Fruit fly (Drosophila melanogaster) whole organism, embryonic: ENCODE results near the gene CG32206.
A peak's percentile ranks its signal among the peaks of the same experiment; 100 is the strongest.

Source experiments
- B-H1 ChIP-seq: fragments of 200-800 bp; sonication (Bioruptor generic); IDR thresholded peaks from 3 replicates; pipeline ENCODE4 v1.3.6; 2022; ENCODE audit warnings: missing biosample characterization, missing genetic modification characterization
- CG10366 ChIP-seq: fragments of 200-800 bp; sonication (Bioruptor generic); IDR thresholded peaks from 2 replicates; pipeline ENCODE4 v1.3.6; 2022; ENCODE audit warnings: missing biosample characterization, missing genetic modification characterization
- CG10431 ChIP-seq: fragments of 200-800 bp; sonication (Bioruptor generic); optimal IDR thresholded peaks from 3 replicates; lab custom pipeline; 2018; ENCODE audit warnings: missing biosample characterization, mild to moderate bottlenecking, missing genetic modification characterization
- CG10979 ChIP-seq: fragments of 200-800 bp; sonication (Bioruptor generic); optimal IDR thresholded peaks from 2 replicates; lab custom pipeline; 2018; ENCODE audit warnings: missing biosample characterization, mild to moderate bottlenecking, missing genetic modification characterization, moderate library complexity
- CG12299 ChIP-seq: fragments of 200-800 bp; sonication (Bioruptor generic); optimal IDR thresholded peaks from 2 replicates; lab custom pipeline; 2018; ENCODE audit warnings: missing biosample characterization, mild to moderate bottlenecking, missing genetic modification characterization
- CG12659 ChIP-seq: fragments of 200-800 bp; sonication (Bioruptor generic); optimal IDR thresholded peaks from 3 replicates; lab custom pipeline; 2017; ENCODE audit warnings: mild to moderate bottlenecking, missing biosample characterization, missing genetic modification reagents, missing genetic modification characterization
- CG13287 ChIP-seq: fragments of 200-800 bp; sonication (Bioruptor generic); IDR thresholded peaks from 2 replicates; pipeline ENCODE4 v1.3.6; 2022; ENCODE audit warnings: missing biosample characterization, missing genetic modification characterization; ENCODE audit not compliant: partially characterized antibody
- CG13775 ChIP-seq: fragments of 200-800 bp; sonication (Bioruptor generic); optimal IDR thresholded peaks from 3 replicates; lab custom pipeline; 2017; ENCODE audit warnings: missing biosample characterization, mild to moderate bottlenecking, missing genetic modification characterization
- CG15073 ChIP-seq: fragments of 200-800 bp; sonication (Bioruptor generic); optimal IDR thresholded peaks from 2 replicates; lab custom pipeline; 2016; ENCODE audit warnings: missing biosample characterization, missing genetic modification characterization
- CG15696 ChIP-seq: fragments of 200-800 bp; sonication (Bioruptor generic); optimal IDR thresholded peaks from 2 replicates; lab custom pipeline; 2019; ENCODE audit warnings: missing biosample characterization, mild to moderate bottlenecking, missing genetic modification characterization, moderate library complexity
- CG16813 ChIP-seq: fragments of 200-800 bp; sonication (Bioruptor generic); IDR thresholded peaks from 3 replicates; pipeline ENCODE4 v1.3.6; 2022; ENCODE audit warnings: missing biosample characterization, missing genetic modification characterization; ENCODE audit not compliant: partially characterized antibody
- CG18262 ChIP-seq: fragments of 200-800 bp; optimal IDR thresholded peaks from 3 replicates; lab custom pipeline; 2019; ENCODE audit warnings: missing biosample characterization, mild to moderate bottlenecking, missing genetic modification characterization, moderate library complexity
- CG2120 ChIP-seq: fragments of 200-800 bp; sonication (Bioruptor generic); optimal IDR thresholded peaks from 3 replicates; lab custom pipeline; 2016; ENCODE audit warnings: missing biosample characterization, missing genetic modification characterization
- CG30020 ChIP-seq: fragments of 200-800 bp; optimal IDR thresholded peaks from 2 replicates; lab custom pipeline; 2019; ENCODE audit warnings: missing biosample characterization, mild to moderate bottlenecking, missing genetic modification characterization, moderate library complexity
- CG3065 ChIP-seq: fragments of 200-800 bp; sonication (Bioruptor generic); optimal IDR thresholded peaks from 2 replicates; lab custom pipeline; 2016; ENCODE audit warnings: missing biosample characterization, missing genetic modification characterization
- CG32532 ChIP-seq: fragments of 200-800 bp; sonication (Bioruptor generic); IDR thresholded peaks from 2 replicates; pipeline ENCODE4 v1.3.6; 2022; ENCODE audit warnings: missing biosample characterization, missing genetic modification characterization
- CG3838 ChIP-seq: fragments of 200-800 bp; sonication (Bioruptor generic); optimal IDR thresholded peaks from 3 replicates; lab custom pipeline; 2016; ENCODE audit warnings: missing biosample characterization, missing genetic modification characterization
- CG42726 ChIP-seq: fragments of 200-800 bp; sonication (Bioruptor generic); IDR thresholded peaks from 2 replicates; pipeline ENCODE4 v1.3.6; 2022; ENCODE audit warnings: missing biosample characterization, missing genetic modification characterization; ENCODE audit not compliant: partially characterized antibody
- CG4854 ChIP-seq: fragments of 200-800 bp; sonication (Bioruptor generic); optimal IDR thresholded peaks from 2 replicates; lab custom pipeline; 2016; ENCODE audit warnings: missing biosample characterization, missing genetic modification characterization, inconsistent platforms
- CG8944 ChIP-seq: fragments of 200-800 bp; sonication (Bioruptor generic); optimal IDR thresholded peaks from 3 replicates; lab custom pipeline; 2016; ENCODE audit warnings: missing biosample characterization, missing genetic modification characterization
- CG9215 ChIP-seq: fragments of 200-800 bp; sonication (Bioruptor generic); IDR thresholded peaks from 2 replicates; pipeline ENCODE4 v1.3.6; 2022; ENCODE audit warnings: missing biosample characterization, missing genetic modification characterization
- CG9876 ChIP-seq: fragments of 200-800 bp; sonication (Bioruptor generic); optimal IDR thresholded peaks from 2 replicates; lab custom pipeline; 2016; ENCODE audit warnings: missing biosample characterization, missing genetic modification characterization
- Dbx ChIP-seq: fragments of 200-800 bp; sonication (Bioruptor generic); IDR thresholded peaks from 3 replicates; pipeline ENCODE4 v1.3.6; 2022; ENCODE audit warnings: missing biosample characterization, missing genetic modification characterization
- Drgx ChIP-seq: fragments of 200-800 bp; sonication (Bioruptor generic); IDR thresholded peaks from 2 replicates; pipeline ENCODE4 v1.3.6; 2022; ENCODE audit warnings: missing biosample characterization, missing genetic modification characterization
- Hey ChIP-seq: fragments of 200-800 bp; sonication (Bioruptor generic); optimal IDR thresholded peaks from 3 replicates; lab custom pipeline; 2018; ENCODE audit warnings: missing biosample characterization, mild to moderate bottlenecking, missing genetic modification characterization
- Hr39 ChIP-seq: fragments of >200 bp; optimal IDR thresholded peaks from 2 replicates; lab custom pipeline; 2017
- Jarid2 ChIP-seq: fragments of 200-800 bp; sonication (Bioruptor generic); optimal IDR thresholded peaks from 3 replicates; lab custom pipeline; 2017; ENCODE audit warnings: mild to moderate bottlenecking, missing biosample characterization, missing genetic modification reagents, missing genetic modification characterization
- Lhr ChIP-seq: fragments of 200-800 bp; sonication (Bioruptor generic); optimal IDR thresholded peaks from 3 replicates; lab custom pipeline; 2017; ENCODE audit warnings: mild to moderate bottlenecking, missing biosample characterization, missing genetic modification reagents, missing genetic modification characterization
- Opbp ChIP-seq: fragments of 200-800 bp; sonication (Bioruptor generic); IDR thresholded peaks from 3 replicates; pipeline ENCODE4 v1.3.6; 2022; ENCODE audit warnings: missing biosample characterization, missing genetic modification characterization; ENCODE audit not compliant: partially characterized antibody
- Side ChIP-seq: fragments of 200-800 bp; sonication (Bioruptor generic); optimal IDR thresholded peaks from 2 replicates; lab custom pipeline; 2016; ENCODE audit warnings: missing biosample characterization, missing genetic modification characterization
- Sin3A ChIP-seq: fragments of >200 bp; optimal IDR thresholded peaks from 2 replicates; lab custom pipeline; 2018
- Xbp1 ChIP-seq: fragments of 200-800 bp; sonication (Bioruptor generic); optimal IDR thresholded peaks from 3 replicates; lab custom pipeline; 2016; ENCODE audit warnings: missing biosample characterization, mild to moderate bottlenecking, missing genetic modification characterization
- ac ChIP-seq: fragments of 200-800 bp; sonication (Bioruptor generic); optimal IDR thresholded peaks from 3 replicates; lab custom pipeline; 2017; ENCODE audit warnings: missing biosample characterization, mild to moderate bottlenecking, missing genetic modification characterization
- al ChIP-seq: fragments of 200-800 bp; sonication (Bioruptor generic); IDR thresholded peaks from 2 replicates; pipeline ENCODE4 v1.3.6; 2022; ENCODE audit warnings: missing biosample characterization, missing genetic modification characterization
- bab2 ChIP-seq: fragments of 200-800 bp; sonication (Bioruptor generic); optimal IDR thresholded peaks from 2 replicates; lab custom pipeline; 2016; ENCODE audit warnings: missing biosample characterization, missing genetic modification characterization
- bcd ChIP-seq: fragments of 200-800 bp; sonication (Bioruptor generic); optimal IDR thresholded peaks from 2 replicates; lab custom pipeline; 2017; ENCODE audit warnings: missing biosample characterization, mild to moderate bottlenecking, missing genetic modification characterization
- bigmax ChIP-seq: fragments of 200-800 bp; sonication (Bioruptor generic); optimal IDR thresholded peaks from 2 replicates; lab custom pipeline; 2018; ENCODE audit warnings: missing biosample characterization, mild to moderate bottlenecking, missing genetic modification characterization
- chm ChIP-seq: fragments of 200-800 bp; sonication (Bioruptor generic); IDR thresholded peaks from 2 replicates; pipeline ENCODE4 v1.3.6; 2022; ENCODE audit warnings: missing biosample characterization, missing genetic modification characterization
- dan ChIP-seq: fragments of 200-800 bp; sonication (Bioruptor generic); IDR thresholded peaks from 2 replicates; pipeline ENCODE4 v1.3.6; 2022; ENCODE audit warnings: missing biosample characterization, missing genetic modification characterization
- fu2 ChIP-seq: fragments of 200-800 bp; sonication (Bioruptor generic); optimal IDR thresholded peaks from 2 replicates; lab custom pipeline; 2016; ENCODE audit warnings: missing biosample characterization, missing genetic modification characterization
- gcm2 ChIP-seq: fragments of 200-800 bp; sonication (Bioruptor generic); optimal IDR thresholded peaks from 2 replicates; lab custom pipeline; 2016; ENCODE audit warnings: missing biosample characterization, missing genetic modification characterization
- gsb ChIP-seq: fragments of 200-800 bp; sonication (Bioruptor generic); IDR thresholded peaks from 2 replicates; pipeline ENCODE4 v1.3.6; 2022; ENCODE audit warnings: missing biosample characterization, missing genetic modification characterization
- jing ChIP-seq: fragments of 200-800 bp; sonication (Bioruptor generic); optimal IDR thresholded peaks from 2 replicates; lab custom pipeline; 2018; ENCODE audit warnings: missing biosample characterization, mild to moderate bottlenecking, missing genetic modification characterization
- pb ChIP-seq: fragments of 200-800 bp; sonication (Bioruptor generic); optimal IDR thresholded peaks from 3 replicates; lab custom pipeline; 2016; ENCODE audit warnings: missing biosample characterization, missing genetic modification characterization
- schlank ChIP-seq: fragments of 200-800 bp; sonication (Bioruptor generic); optimal IDR thresholded peaks from 2 replicates; lab custom pipeline; 2018; ENCODE audit warnings: missing biosample characterization, mild to moderate bottlenecking, missing genetic modification characterization
- slp2 ChIP-seq: fragments of 200-800 bp; sonication (Bioruptor generic); optimal IDR thresholded peaks from 2 replicates; lab custom pipeline; 2016; ENCODE audit warnings: missing biosample characterization, missing genetic modification characterization
- sqz ChIP-seq: fragments of 200-800 bp; sonication (Bioruptor generic); optimal IDR thresholded peaks from 3 replicates; lab custom pipeline; 2018; ENCODE audit warnings: missing biosample characterization, mild to moderate bottlenecking, missing genetic modification characterization
- sug ChIP-seq: fragments of 200-800 bp; optimal IDR thresholded peaks from 2 replicates; lab custom pipeline; 2019; ENCODE audit warnings: missing biosample characterization, mild to moderate bottlenecking, missing genetic modification characterization, moderate library complexity
- z ChIP-seq: fragments of 200-800 bp; sonication (Bioruptor generic); IDR thresholded peaks from 3 replicates; pipeline ENCODE4 v1.3.6; 2022; ENCODE audit warnings: missing biosample characterization, missing genetic modification characterization
- zfh2 ChIP-seq: fragments of 200-800 bp; sonication (Bioruptor generic); optimal IDR thresholded peaks from 2 replicates; lab custom pipeline; 2016; ENCODE audit warnings: missing biosample characterization, missing genetic modification characterization

CG32206 gene

dm6 chr3L:19446394-19447349 lies 34.0 kb upstream of the CG32206 start, which contains the start of the genes CG33062 and Chd3 (continued):
- peak; percentile 95 for TF ChIP-seq CG30020 (tag; lab: Kevin White, UChicago)
- TF ChIP-seq Lhr (GFP tag; lab: Kevin White, UChicago) = no peak
- TF ChIP-seq Sin3A (lab: Kevin White, UChicago) = no peak
- TF ChIP-seq CG13775 = peak; percentile 56
- no peak for TF ChIP-seq CG10979 (tag; lab: Kevin White, UChicago)
- TF ChIP-seq pb (GFP tag; lab: Kevin White, UChicago) = no peak
- no peak for TF ChIP-seq al (GFP tag; lab: Robert Waterston, UW)
- no peak for TF ChIP-seq Dbx (GFP tag; lab: Robert Waterston, UW)
- no peak for TF ChIP-seq CG12299
- no peak for TF ChIP-seq Side (GFP tag; lab: Kevin White, UChicago)
- TF ChIP-seq dan (GFP tag; lab: Robert Waterston, UW) = no peak
- TF ChIP-seq schlank (tag; lab: Kevin White, UChicago) = no peak
- TF ChIP-seq CG9215 (GFP tag; lab: Robert Waterston, UW) = 0 out of 2 replicates have a peak, but pooled peaks have one; percentile 40
- TF ChIP-seq bcd = no peak
- no peak; the same call in 1 of the 3 replicates for TF ChIP-seq B-H1 (GFP tag; lab: Robert Waterston, UW)
- no peak for TF ChIP-seq slp2 (GFP tag; lab: Kevin White, UChicago)
- no peak for TF ChIP-seq z (GFP tag; lab: Robert Waterston, UW)
- no peak for TF ChIP-seq Hey (tag; lab: Kevin White, UChicago)
- TF ChIP-seq bigmax (GFP tag; lab: Kevin White, UChicago) = no peak
- no peak; the same call in 1 of the 2 replicates for TF ChIP-seq CG10366
- no peak for TF ChIP-seq sug (tag; lab: Kevin White, UChicago)
- TF ChIP-seq CG4854 (GFP tag; lab: Kevin White, UChicago) = no peak
- TF ChIP-seq CG2120 (GFP tag; lab: Kevin White, UChicago) = no peak
- TF ChIP-seq CG18262 (tag; lab: Kevin White, UChicago) = no peak
- TF ChIP-seq sqz (GFP tag; lab: Kevin White, UChicago) = no peak
- TF ChIP-seq bab2 (GFP tag; lab: Kevin White, UChicago) = no peak
- TF ChIP-seq Drgx = no peak
- TF ChIP-seq CG3838 (GFP tag; lab: Kevin White, UChicago) = no peak
- no peak for TF ChIP-seq CG10431 (GFP tag; lab: Kevin White, UChicago)
- TF ChIP-seq CG8944 = no peak
- no peak for TF ChIP-seq CG15073 (GFP tag; lab: Kevin White, UChicago)
- TF ChIP-seq CG12659 (GFP tag; lab: Kevin White, UChicago) = no peak
- TF ChIP-seq CG16813 (GFP tag; lab: Robert Waterston, UW) = peak; percentile 67
- peak; percentile 63; the same call in 2 of the 3 replicates for TF ChIP-seq Opbp (GFP tag; lab: Robert Waterston, UW)
- TF ChIP-seq jing (GFP tag; lab: Kevin White, UChicago) = no peak
- no peak for TF ChIP-seq CG13287 (GFP tag; lab: Robert Waterston, UW)
- TF ChIP-seq CG15696 = peak; percentile 29
- TF ChIP-seq Hr39 (lab: Kevin White, UChicago) = no peak
- no peak for TF ChIP-seq CG3065 (GFP tag; lab: Kevin White, UChicago)
- TF ChIP-seq chm = no peak
- no peak for TF ChIP-seq gsb (GFP tag; lab: Robert Waterston, UW)
- peak; percentile 24 for TF ChIP-seq Xbp1 (GFP tag; lab: Kevin White, UChicago)
- no peak for TF ChIP-seq ac (GFP tag; lab: Kevin White, UChicago)
- TF ChIP-seq gcm2 = no peak
- TF ChIP-seq fu2 (GFP tag; lab: Kevin White, UChicago) = no peak
- no peak for TF ChIP-seq Jarid2 (GFP tag; lab: Kevin White, UChicago)
- TF ChIP-seq CG32532 (GFP tag; lab: Robert Waterston, UW) = no peak
- no peak for TF ChIP-seq zfh2 (GFP tag; lab: Kevin White, UChicago)
- no peak for TF ChIP-seq CG42726 (GFP tag; lab: Robert Waterston, UW)
- TF ChIP-seq CG9876 (GFP tag; lab: Kevin White, UChicago) = no peak
